Worm (Caenorhabditis elegans): ENCODE measurements around the gene F42G4.2.
"Not testable (repeated sequence)": the region's sequence is repeated elsewhere in the genome, so short reads cannot be mapped to it uniquely, and the experiment has no call there.

F42G4.2 gene

ce11 chrII:13047609-13048008, at the start of gene F42G4.2:
Gene F42G4.2 (plus strand): TSS chrII:13047909.
- not testable (repeated sequence) for TF ChIP-seq unc-30 (tag; optimal IDR thresholded peaks at IDR 0.05); ztf-11 (tag; optimal IDR thresholded peaks at IDR 0.05); nhr-90 (tag; optimal IDR thresholded peaks at IDR 0.05; ENCODE audit: poor library complexity)

- TF ChIP-seq alr-1 (tag; optimal IDR thresholded peaks at IDR 0.05; ENCODE audit: borderline replicate concordance): no peak
- peak; percentile 26 for TF ChIP-seq nhr-85 (tag)
- TF ChIP-seq lin-15B (tag; optimal IDR thresholded peaks at IDR 0.05): no peak
- no peak for TF ChIP-seq xbp-1 (tag; optimal IDR thresholded peaks at IDR 0.05)
Observed at ce11 chrII:13000753-13001152, 47.0 kb upstream of the F42G4.2 start, which contains the start of gene Y38F1A.8. Gene Y38F1A.8 (minus strand): TSS chrII:13000853.

- TF ChIP-seq isw-1 (GFP tag; IDR thresholded peaks at IDR 0.05) (no peak), nhr-84 (tag; optimal IDR thresholded peaks at IDR 0.05) (no peak), efl-1 (optimal IDR thresholded peaks at IDR 0.05) (no peak), efl-1 (GFP tag; optimal IDR thresholded peaks at IDR 0.05 in 1 of 2) (peak in 1 of 2 experiments; percentile 94), blmp-1 (tag; optimal IDR thresholded peaks at IDR 0.05) (peak; percentile 52), elt-3 (tag; optimal IDR thresholded peaks at IDR 0.05) (peak in 1 of 6 experiments; percentile 48), mdl-1 (tag; optimal IDR thresholded peaks at IDR 0.05) (peak in 1 of 2 experiments; percentile 3), nhr-20 (tag; optimal IDR thresholded peaks at IDR 0.05) (peak; percentile 27), nhr-85 (tag) (peak; percentile 66)
Observed at ce11 chrII:13003244-13003643, 44.5 kb upstream of the F42G4.2 start.

ce11 chrII:13004160-13004871, 43.4 kb upstream of the F42G4.2 start:
- peak; percentile 89 for TF ChIP-seq nhr-85 (tag)
- TF ChIP-seq nhr-84 (tag; optimal IDR thresholded peaks at IDR 0.05): no peak
- TF ChIP-seq elt-2 (tag; optimal IDR thresholded peaks at IDR 0.05): peak; percentile 42
- peak in 5 of 6 experiments; percentile 23 to 79 (median 42) for TF ChIP-seq elt-3 (tag; optimal IDR thresholded peaks at IDR 0.05)
- peak; percentile 88 for TF ChIP-seq blmp-1 (tag; optimal IDR thresholded peaks at IDR 0.05)
- peak; percentile 17 for TF ChIP-seq snu-23 (GFP tag; optimal IDR thresholded peaks at IDR 0.05)
- peak in 1 of 2 experiments; percentile 53 for TF ChIP-seq lsy-2 (tag; optimal IDR thresholded peaks at IDR 0.05)
- TF ChIP-seq lin-15B (tag; optimal IDR thresholded peaks at IDR 0.05): no peak
- no peak for TF ChIP-seq grh-1 (GFP tag; IDR thresholded peaks at IDR 0.05)
- peak; percentile 28 for TF ChIP-seq nhr-20 (tag; optimal IDR thresholded peaks at IDR 0.05)
- TF ChIP-seq C16A3.4 (tag; optimal IDR thresholded peaks at IDR 0.05): peak; percentile 47
- no peak for TF ChIP-seq zag-1 (tag; optimal IDR thresholded peaks at IDR 0.05)
- TF ChIP-seq nhr-76 (tag; optimal IDR thresholded peaks at IDR 0.05): no peak
- TF ChIP-seq hlh-17 (GFP tag; optimal IDR thresholded peaks at IDR 0.05; ENCODE audit: borderline replicate concordance): no peak
- TF ChIP-seq nhr-71 (tag; optimal IDR thresholded peaks at IDR 0.05): peak; percentile 37
- peak; percentile 63 for TF ChIP-seq lin-14 (GFP tag; optimal IDR thresholded peaks at IDR 0.05)
- peak in 1 of 2 experiments; percentile 1 for TF ChIP-seq lin-35 (GFP tag; optimal IDR thresholded peaks at IDR 0.05)
- peak; percentile 1 for TF ChIP-seq lin-13 (GFP tag; optimal IDR thresholded peaks at IDR 0.05)
- peak in 1 of 3 experiments; percentile 2 for TF ChIP-seq dpl-1 (GFP tag; optimal IDR thresholded peaks at IDR 0.05)

- no peak for TF ChIP-seq ceh-82 (tag; optimal IDR thresholded peaks at IDR 0.05)
- no peak for TF ChIP-seq Y116A8C.19 (tag; optimal IDR thresholded peaks at IDR 0.05; ENCODE audit: borderline replicate concordance)
- no peak for TF ChIP-seq efl-1 (optimal IDR thresholded peaks at IDR 0.05)
- TF ChIP-seq efl-1 (GFP tag; optimal IDR thresholded peaks at IDR 0.05 in 1 of 2): peak in 1 of 2 experiments; percentile 74
- no peak for TF ChIP-seq hlh-17 (GFP tag; optimal IDR thresholded peaks at IDR 0.05; ENCODE audit: borderline replicate concordance)
Observed at ce11 chrII:13004872-13005252, 42.8 kb upstream of the F42G4.2 start.

Data from whole organism, L1 larva.